Worm (Caenorhabditis elegans): Measurements from ENCODE around the gene clec-119.

- TF ChIP-seq unc-55 (GFP tag; optimal IDR thresholded peaks at IDR 0.05) = no peak
- no peak for TF ChIP-seq hlh-15 (tag; optimal IDR thresholded peaks at IDR 0.05)
- no peak for TF ChIP-seq ama-1 (optimal IDR thresholded peaks at IDR 0.05)
- TF ChIP-seq ets-4 (tag; optimal IDR thresholded peaks at IDR 0.05) = no peak
- no peak for TF ChIP-seq fkh-10 (GFP tag; optimal IDR thresholded peaks at IDR 0.05)
- TF ChIP-seq pag-3 (tag; optimal IDR thresholded peaks at IDR 0.05; ENCODE audit: borderline replicate concordance) = no peak
- no peak for TF ChIP-seq tbx-2 (tag; optimal IDR thresholded peaks at IDR 0.05)
- TF ChIP-seq lim-6 (tag; optimal IDR thresholded peaks at IDR 0.05) = no peak
- no peak for TF ChIP-seq ceh-45 (GFP tag; IDR thresholded peaks at IDR 0.05)
Observed at ce11 chrII:1266790-1267189, 11.1 kb downstream of the clec-119 start, which contains the start of gene oac-30.

Data from whole organism, late embryonic.